Worm (Caenorhabditis elegans) whole organism, mixed stage, embryonic: Measurements from ENCODE around the gene clec-63.

Experiments used
- elt-1 ChIP-seq: sonication (generic microtip); optimal IDR thresholded peaks from 2 replicates; lab custom pipeline; 2017; ENCODE audit warnings: missing genetic modification characterization, mild to moderate bottlenecking, missing compliant biosample characterization, antibody characterized with exemption, moderate library complexity, borderline replicate concordance; ENCODE audit not compliant: insufficient read depth
- sem-2 ChIP-seq: fragments of 200-800 bp; sonication (Bioruptor generic); optimal IDR thresholded peaks from 2 replicates; lab custom pipeline; 2018; ENCODE audit warnings: mild to moderate bottlenecking, missing genetic modification characterization, missing compliant biosample characterization
- unc-62 ChIP-seq: fragments of 150-350 bp; optimal IDR thresholded peaks from 2 replicates; lab custom pipeline; 2014; ENCODE audit warnings: missing biosample characterization, missing genetic modification reagents, missing genetic modification characterization

DNA sequence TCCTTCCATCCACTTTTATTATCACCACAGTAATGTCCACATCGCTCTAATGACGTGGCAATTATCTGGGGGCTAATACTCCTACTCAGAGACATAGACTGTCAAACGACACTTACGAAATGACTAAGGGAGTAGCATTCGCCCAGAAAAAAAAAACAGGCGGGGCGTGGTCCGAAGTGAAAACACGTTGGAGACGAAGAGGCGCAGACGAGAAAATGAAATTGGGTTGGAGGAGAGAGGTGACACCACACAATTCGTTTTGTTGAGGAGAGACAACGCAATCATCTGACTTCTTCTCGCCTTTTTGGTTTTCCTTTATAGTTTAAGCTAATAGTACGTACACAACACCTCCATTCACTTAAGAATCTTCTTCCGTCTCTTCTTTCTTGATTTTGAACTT lies 43.7 kb downstream of the clec-63 start:
- TF ChIP-seq elt-1 (no peak), sem-2 (GFP tag; lab: Kevin White, UChicago) (no peak), unc-62 (GFP tag; lab: Kevin White, UChicago) (no peak)
